Worm (Caenorhabditis elegans) whole organism, dauer: Measurements from ENCODE around the gene srh-102.

ENCODE experiments used
- unc-62 ChIP-seq: sonication (generic microtip); optimal IDR thresholded peaks from 2 replicates; lab custom pipeline; 2017; ENCODE audit warnings: missing biosample characterization, missing genetic modification reagents, missing genetic modification characterization

srh-102 gene

ce11 chrV:17165409-17165808, at the start of gene srh-102:
Gene srh-102, minus strand, starts transcription at chrV:17165509.
- no peak for TF ChIP-seq unc-62

DNA sequence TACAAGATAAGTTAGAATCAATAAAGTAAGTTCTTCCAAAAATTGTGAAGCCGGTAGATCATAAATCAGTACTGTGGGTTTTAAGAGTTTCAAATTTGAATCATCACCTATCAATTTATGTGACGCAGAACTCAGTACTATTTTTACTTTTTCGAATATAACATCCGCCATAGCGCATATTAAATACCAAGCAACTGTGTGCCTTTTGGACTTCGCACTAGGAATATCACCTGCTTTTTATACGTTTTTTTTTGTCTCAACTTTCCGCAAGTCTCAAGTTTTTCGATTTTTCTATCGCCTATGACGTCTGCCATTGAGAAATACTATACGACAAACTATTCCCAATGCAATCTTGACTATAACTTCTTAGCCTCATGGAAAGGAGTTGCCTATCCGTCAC, 47.4 kb upstream of the srh-102 start, which contains the start of gene srh-113:
TSS of gene srh-113 (plus strand) at position 301 of the 400 bp plus-strand sequence.
- no peak for TF ChIP-seq unc-62

DNA sequence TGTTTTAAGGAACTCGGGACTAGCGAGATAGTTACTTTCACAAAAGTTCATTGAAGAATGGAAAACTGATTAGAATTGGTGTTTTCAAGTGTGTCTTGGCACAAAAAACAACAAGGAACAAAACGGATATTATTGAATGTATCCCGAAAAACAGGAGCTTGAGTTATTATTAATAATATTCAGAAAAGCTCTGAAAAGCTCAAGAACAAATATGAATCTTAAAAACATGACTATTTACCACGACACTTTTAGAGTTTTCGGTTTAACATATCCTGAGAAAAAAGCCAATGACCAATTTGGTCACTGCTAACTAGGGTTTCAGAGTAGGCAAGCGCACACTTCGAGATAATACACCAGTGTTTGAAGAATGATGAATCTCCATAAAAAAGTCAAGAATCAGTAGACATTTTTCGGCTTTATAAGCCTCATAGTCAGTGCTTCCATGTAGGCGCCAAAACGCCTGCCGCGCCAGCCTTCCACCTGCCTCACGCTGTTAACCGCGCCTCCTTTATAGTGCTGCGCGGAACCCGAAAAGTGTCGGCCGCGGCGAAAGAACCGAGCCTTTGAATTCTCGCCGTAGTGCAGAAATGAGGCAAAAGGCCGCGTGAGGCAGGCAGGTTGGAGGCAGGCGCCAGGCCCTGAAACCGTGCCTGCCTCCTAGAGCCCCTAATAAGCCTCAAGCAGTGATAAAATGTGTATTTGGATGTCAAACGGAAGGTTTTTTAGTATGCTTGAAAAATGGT, 46.9 kb upstream of the srh-102 start, which contains the start of gene srh-236:
TSS of gene srh-236 (minus strand) at position 51 of the 743 bp plus-strand sequence.
- TF ChIP-seq unc-62 = no peak

- TF ChIP-seq unc-62 = no peak
Measured at ce11 chrV:17208045-17208444, 42.7 kb upstream of the srh-102 start, which contains the start of gene Y68A4A.13. Gene Y68A4A.13, minus strand, starts transcription at chrV:17208145.

DNA sequence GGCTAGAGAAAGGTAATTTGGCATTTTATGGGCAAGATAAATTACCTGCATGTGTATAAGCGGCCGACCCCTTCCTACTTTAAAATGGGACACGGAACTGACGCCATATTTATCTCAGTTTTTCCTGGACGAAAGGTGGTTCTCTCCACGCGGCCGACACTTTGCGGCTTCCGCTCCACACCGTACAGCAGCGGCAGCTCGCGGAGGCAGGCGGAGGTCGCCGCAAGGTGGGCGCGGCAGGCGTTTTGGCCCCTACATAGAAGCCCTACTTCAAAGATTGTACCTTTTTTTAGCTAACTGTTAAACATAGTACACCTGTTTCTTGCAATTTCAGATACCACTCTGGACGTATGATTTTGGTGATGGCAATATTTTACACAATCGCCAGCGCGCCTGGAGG, 41.2 kb upstream of the srh-102 start:
- no peak for TF ChIP-seq unc-62

DNA sequence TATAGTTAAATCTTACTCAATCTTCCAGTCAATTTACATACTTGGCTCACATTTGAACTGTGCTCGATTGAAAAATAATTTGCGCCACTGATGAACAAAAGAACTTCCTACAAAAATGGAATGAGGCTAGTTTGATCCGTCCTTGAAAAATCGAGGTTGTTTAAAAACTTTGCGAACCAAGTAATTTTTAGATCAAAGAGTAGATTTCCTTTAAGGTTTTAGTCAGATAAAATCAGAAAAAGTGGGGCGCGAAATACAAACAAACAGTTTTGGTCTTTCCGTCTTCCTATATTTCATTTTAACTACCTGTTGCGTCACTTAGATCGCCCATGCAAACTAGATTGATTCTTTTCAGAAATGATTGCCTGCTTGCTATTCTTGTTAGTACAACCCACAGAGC, 36.5 kb upstream of the srh-102 start, which contains the start of gene Y68A4A.10:
TSS of gene Y68A4A.10 (plus strand) at position 301 of the 400 bp plus-strand sequence.
- no peak for TF ChIP-seq unc-62

DNA sequence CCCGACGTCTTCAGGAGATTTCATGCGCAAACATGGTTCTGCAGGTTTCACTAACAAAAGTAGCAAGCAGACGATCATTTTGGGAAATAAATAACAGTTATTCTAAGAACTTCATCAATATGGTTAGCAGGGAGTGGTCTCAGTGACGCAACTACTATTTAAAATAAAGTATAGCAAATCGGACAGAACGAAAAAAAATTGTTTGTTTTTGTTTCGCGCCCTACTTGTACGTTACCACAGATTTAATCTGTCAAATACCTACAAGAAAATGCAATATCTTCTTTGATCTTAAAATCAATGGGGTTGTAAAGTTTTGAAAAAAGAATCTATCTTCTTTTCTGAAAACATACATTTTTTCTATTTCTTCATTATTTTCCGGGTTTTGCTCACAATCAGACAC, 33.6 kb upstream of the srh-102 start, which contains the start of gene srz-96:
TSS of gene srz-96 (plus strand) at position 301 of the 400 bp plus-strand sequence.
- no peak for TF ChIP-seq unc-62

DNA sequence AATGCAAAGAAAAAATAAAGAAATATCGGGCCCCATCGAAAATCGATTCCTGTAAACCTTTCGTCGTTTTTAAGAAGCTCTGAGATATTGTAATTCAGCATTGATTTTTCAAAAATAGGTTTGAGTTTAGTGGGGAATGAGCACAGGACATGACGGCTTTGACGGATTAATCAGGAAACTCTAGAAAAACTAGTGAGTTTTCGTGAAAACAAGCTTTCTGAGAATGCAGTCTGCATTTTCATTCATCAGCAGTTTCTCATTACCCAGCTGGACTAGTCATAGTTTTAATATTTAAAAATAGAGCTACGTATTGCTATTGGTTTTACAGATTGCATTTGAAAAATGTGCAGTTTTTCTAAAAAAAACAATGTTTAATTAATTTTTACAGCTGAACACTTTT, 26.9 kb upstream of the srh-102 start, which contains the start of gene srz-47:
TSS of gene srz-47 (minus strand) at position 101 of the 400 bp plus-strand sequence.
- no peak for TF ChIP-seq unc-62

DNA sequence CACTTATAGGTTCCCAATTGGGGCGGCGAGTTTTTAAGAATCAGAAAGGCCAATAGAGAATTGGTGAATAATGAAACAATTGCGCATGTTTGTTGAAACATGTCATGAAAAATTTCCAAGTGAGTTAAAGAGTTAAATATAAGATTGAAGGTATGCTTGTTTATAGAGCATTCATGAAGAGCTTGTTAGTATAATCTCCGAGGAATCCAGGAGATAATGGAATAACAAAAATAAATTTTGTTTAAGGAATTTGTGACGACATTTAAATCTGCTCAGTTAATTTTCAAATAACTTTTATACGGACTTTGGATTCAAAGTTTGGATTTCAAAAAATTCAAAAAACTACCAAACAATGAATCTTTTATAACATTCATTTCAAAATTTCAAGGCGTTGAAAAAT, 25.1 kb upstream of the srh-102 start, which contains the start of gene str-199:
TSS of gene str-199 (minus strand) at position 101 of the 400 bp plus-strand sequence.
- no peak for TF ChIP-seq unc-62

ce11 chrV:17182045-17182444, 16.7 kb upstream of the srh-102 start, which contains the start of gene srh-159:
Gene srh-159, plus strand, starts transcription at chrV:17182345.
- TF ChIP-seq unc-62 = no peak

DNA sequence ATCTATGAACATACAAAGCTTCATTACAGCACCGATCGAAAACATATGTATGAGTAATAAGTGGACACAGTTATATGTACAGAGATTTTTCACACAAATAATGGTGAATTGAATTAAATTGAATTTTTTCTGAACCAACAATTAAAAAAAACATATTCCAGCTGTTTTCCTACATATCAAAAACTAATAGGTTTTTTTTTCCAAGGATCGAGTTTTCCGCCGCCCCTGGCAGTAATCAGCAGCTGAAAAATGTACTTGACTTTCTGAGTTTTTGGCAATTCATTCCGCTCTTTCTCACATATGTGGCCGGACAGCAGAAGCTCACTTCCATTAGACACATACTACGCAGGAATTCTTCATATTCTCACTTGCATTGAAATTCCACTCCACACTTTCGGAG, 13.1 kb upstream of the srh-102 start, which contains the start of gene srh-174:
TSS of gene srh-174 (plus strand) at position 301 of the 400 bp plus-strand sequence.
- no peak for TF ChIP-seq unc-62

ce11 chrV:17177967-17178366, 12.7 kb upstream of the srh-102 start, which contains the start of gene srsx-1:
Gene srsx-1, minus strand, starts transcription at chrV:17178067.
- TF ChIP-seq unc-62 = no peak

ce11 chrV:17173738-17174137, 8.4 kb upstream of the srh-102 start, which contains the start of gene srbc-25:
Gene srbc-25, plus strand, starts transcription at chrV:17174038.
- no peak for TF ChIP-seq unc-62

DNA sequence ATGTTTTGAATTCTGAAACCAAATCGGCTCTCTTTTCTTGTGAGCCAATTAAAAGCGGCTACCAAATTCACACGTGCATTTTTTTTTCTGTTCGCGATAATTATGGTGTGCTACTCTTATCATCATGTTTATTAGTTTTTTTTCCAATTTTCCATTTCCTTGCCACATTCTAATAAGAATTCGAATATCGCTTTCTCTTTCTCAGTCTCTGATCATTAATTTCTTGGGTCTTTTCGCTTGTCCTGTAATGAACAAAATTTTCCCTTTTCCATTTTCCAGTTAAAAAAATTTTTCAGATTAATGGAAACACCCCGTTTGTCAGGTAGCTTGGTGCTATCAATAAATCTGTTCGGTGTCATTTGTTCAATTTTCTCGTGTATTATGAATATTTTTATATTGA, 6.2 kb upstream of the srh-102 start, which contains the start of gene srbc-26:
TSS of gene srbc-26 (plus strand) at position 301 of the 400 bp plus-strand sequence.
- no peak for TF ChIP-seq unc-62

DNA sequence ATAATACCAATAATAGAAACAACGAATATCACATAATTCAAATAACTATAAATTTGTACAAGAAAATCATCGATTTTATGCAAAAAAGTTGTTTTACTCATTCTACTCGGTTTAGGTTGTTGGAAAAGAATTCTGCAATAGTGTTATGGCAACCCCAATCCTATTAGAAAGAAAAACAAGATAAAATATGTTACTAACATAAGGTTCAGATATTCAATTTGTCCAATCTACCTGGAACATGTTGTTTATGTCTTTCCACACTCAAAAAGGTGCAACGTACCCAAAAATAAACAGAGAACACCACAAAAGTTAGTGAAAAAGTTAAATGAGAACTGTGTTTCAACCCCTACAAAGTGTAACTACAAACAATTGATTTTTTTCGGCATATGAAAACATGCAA, 5.5 kb upstream of the srh-102 start, which contains the start of gene srw-51:
TSS of gene srw-51 (minus strand) at position 101 of the 400 bp plus-strand sequence.
- TF ChIP-seq unc-62 = no peak

ce11 chrV:17167457-17167856, 2.1 kb upstream of the srh-102 start, which contains the start of gene srz-66:
Gene srz-66, minus strand, starts transcription at chrV:17167557.
- no peak for TF ChIP-seq unc-62

DNA sequence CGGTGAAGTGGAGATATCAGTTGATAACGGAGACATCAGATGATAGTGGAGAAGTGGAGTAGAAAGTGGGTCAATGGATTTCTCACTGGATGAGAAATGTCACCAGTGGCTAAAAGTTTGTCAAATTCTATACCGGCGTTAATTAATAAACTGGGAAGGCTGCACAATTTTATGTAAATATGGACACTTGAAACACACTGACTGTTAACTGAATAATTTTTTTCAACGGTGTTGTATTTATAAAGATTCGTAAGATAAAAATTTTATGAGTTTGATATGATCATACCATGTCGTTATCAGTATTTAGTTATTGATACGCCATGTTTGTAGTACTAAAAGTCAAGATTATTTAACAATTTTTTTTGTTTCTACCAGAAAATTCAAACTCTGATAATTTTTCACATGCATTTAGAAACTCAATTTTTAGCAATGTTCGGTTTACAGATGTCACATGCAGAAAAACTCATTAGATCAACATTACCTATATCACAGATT, 5.8 kb downstream of the srh-102 start, which contains the start of gene F40D4.12:
TSS of gene F40D4.12 (plus strand) at position 445 of the 495 bp plus-strand sequence.
- TF ChIP-seq unc-62 = no peak
